Fruit fly (Drosophila melanogaster): ENCODE results near the gene ATPsynB.

- TF ChIP-seq pan (optimal IDR thresholded peaks at IDR 0.05) (no peak), Dfd (GFP tag; optimal IDR thresholded peaks at IDR 0.05) (no peak), psq (GFP tag; optimal IDR thresholded peaks at IDR 0.05) (no peak), Abd-B (GFP tag; optimal IDR thresholded peaks at IDR 0.05) (no peak), foxo (GFP tag; optimal IDR thresholded peaks at IDR 0.05) (no peak), dl (GFP tag; optimal IDR thresholded peaks at IDR 0.05; ENCODE audit: insufficient read depth in 1 of 2, partially characterized antibody in 2 of 2) (no peak), Myc (optimal IDR thresholded peaks at IDR 0.05) (no peak), ey (GFP tag; optimal IDR thresholded peaks at IDR 0.05) (no peak), usp (GFP tag; optimal IDR thresholded peaks at IDR 0.05) (no peak), fru (GFP tag; optimal IDR thresholded peaks at IDR 0.05) (no peak), OdsH (GFP tag; optimal IDR thresholded peaks at IDR 0.05) (no peak), Sp1 (GFP tag; optimal IDR thresholded peaks at IDR 0.05) (no peak)
Measured at dm6 chr3L:9716595-9716994, 13.2 kb upstream of the ATPsynB start.

Data from whole organism, wandering third instar larva.